Worm (Caenorhabditis elegans) whole organism, late embryonic: Measurements from ENCODE around the gene K09C4.2.

Source experiments
- K09A11.1 ChIP-seq: sonication (generic microtip); optimal IDR thresholded peaks from 2 replicates; lab custom pipeline; 2017; ENCODE audit warnings: antibody characterized with exemption, mild to moderate bottlenecking, missing genetic modification characterization, missing compliant biosample characterization; ENCODE audit not compliant: insufficient read depth
- ama-1 ChIP-seq: fragments of 150-350 bp; optimal IDR thresholded peaks from 2 replicates; lab custom pipeline; 2014
- ceh-14 ChIP-seq: sonication (generic microtip); optimal IDR thresholded peaks from 2 replicates; lab custom pipeline; 2016; ENCODE audit warnings: missing genotype, missing genetic modification characterization, missing compliant biosample characterization
- pqm-1 ChIP-seq: sonication (generic microtip); optimal IDR thresholded peaks from 2 replicates; lab custom pipeline; 2016; ENCODE audit warnings: missing genetic modification characterization, missing compliant biosample characterization
- pros-1 ChIP-seq: fragments of 150-350 bp; optimal IDR thresholded peaks from 2 replicates; lab custom pipeline; 2014; ENCODE audit warnings: missing biosample characterization, missing genetic modification reagents, missing genetic modification characterization
- unc-42 ChIP-seq: sonication (generic microtip); optimal IDR thresholded peaks from 2 replicates; lab custom pipeline; 2016; ENCODE audit warnings: missing genotype, missing genetic modification characterization, missing compliant biosample characterization
- unc-55 ChIP-seq: sonication (generic microtip); optimal IDR thresholded peaks from 2 replicates; lab custom pipeline; 2017; ENCODE audit warnings: missing biosample characterization, missing genetic modification reagents, missing genetic modification characterization

ce11 chrX:3334115-3334514, 37.8 kb downstream of the K09C4.2 start:
- TF ChIP-seq K09A11.1 (tag; lab: Kevin White, UChicago): no peak
- no peak for TF ChIP-seq pros-1 (tag; lab: Kevin White, UChicago)
- no peak for TF ChIP-seq pqm-1 (tag; lab: Kevin White, UChicago)
- TF ChIP-seq ama-1 (lab: Kevin White, UChicago): no peak
- no peak for TF ChIP-seq ceh-14
- TF ChIP-seq unc-42 (tag; lab: Kevin White, UChicago): no peak
- TF ChIP-seq unc-55 (GFP tag; lab: Kevin White, UChicago): no peak
